Worm (Caenorhabditis elegans): ENCODE results near the gene gtf-2H3.

DNA sequence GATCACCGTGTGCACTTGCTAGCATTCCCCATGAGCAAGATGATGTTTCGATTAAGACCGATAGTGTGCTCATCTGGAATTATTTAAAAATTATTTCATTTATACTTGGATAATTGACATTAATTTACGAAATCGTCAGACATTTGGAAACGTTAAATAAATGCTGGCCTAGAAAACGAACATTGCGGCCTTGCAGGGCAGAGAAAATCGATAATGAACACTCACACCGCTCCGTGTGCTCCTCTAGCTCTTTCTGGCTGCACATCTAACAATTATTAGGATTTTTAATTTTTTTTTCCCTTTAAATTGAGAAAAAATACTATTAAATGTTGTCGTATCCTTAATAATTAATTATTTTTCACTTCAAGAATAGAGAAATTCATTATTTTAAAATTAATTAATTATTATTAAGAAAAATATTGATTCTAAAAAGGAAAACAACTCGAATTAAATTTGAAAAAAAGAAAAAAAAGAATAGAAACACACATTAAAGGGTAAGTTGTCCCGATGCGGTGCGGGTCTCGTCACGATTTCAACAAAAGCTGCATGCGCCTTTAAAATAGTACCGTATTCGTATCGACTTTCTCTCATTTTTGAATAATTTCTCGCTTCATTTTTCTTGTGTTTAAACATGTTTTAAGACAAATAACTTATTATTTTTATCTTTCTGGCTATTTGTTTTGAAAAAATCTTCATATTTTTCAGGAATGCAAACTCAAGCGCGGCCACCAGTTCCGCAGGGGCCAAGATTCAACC is at the start of gene gtf-2H3, which contains the start of gene ham-3:
- TF ChIP-seq blmp-1 (tag; optimal IDR thresholded peaks at IDR 0.05) (no peak), lin-13 (tag; optimal IDR thresholded peaks at IDR 0.05) (no peak), ztf-11 (tag; optimal IDR thresholded peaks at IDR 0.05) (no peak)
